Fruit fly (Drosophila melanogaster) whole organism, embryonic: ENCODE results near the gene BomT3.

Experiments used
- CG10565 ChIP-seq: fragments of 200-800 bp; sonication (Bioruptor generic); optimal IDR thresholded peaks from 3 replicates; lab custom pipeline; 2016; ENCODE audit warnings: missing biosample characterization, mild to moderate bottlenecking, missing genetic modification characterization
- CG11085 ChIP-seq: fragments of 200-800 bp; sonication (Bioruptor generic); IDR thresholded peaks from 2 replicates; pipeline ENCODE4 v1.3.6; 2022; ENCODE audit warnings: missing biosample characterization, missing genetic modification characterization
- CG12155 ChIP-seq: fragments of 200-800 bp; sonication (Bioruptor generic); optimal IDR thresholded peaks from 3 replicates; lab custom pipeline; 2016; ENCODE audit warnings: missing biosample characterization, missing genetic modification characterization
- CG12769 ChIP-seq: fragments of 200-800 bp; sonication (Bioruptor generic); optimal IDR thresholded peaks from 2 replicates; lab custom pipeline; 2019; ENCODE audit warnings: missing biosample characterization, mild to moderate bottlenecking, missing genetic modification characterization, moderate library complexity
- CG17186 ChIP-seq: fragments of 200-800 bp; sonication (Bioruptor generic); optimal IDR thresholded peaks from 3 replicates; lab custom pipeline; 2017; ENCODE audit warnings: missing biosample characterization, missing genetic modification reagents, missing genetic modification characterization
- CG17568 ChIP-seq: fragments of 200-800 bp; sonication (Bioruptor generic); optimal IDR thresholded peaks from 2 replicates; lab custom pipeline; 2018; ENCODE audit warnings: missing biosample characterization, mild to moderate bottlenecking, missing genetic modification characterization, moderate library complexity
- CG17612 ChIP-seq: fragments of 200-800 bp; sonication (Bioruptor generic); IDR thresholded peaks from 2 replicates; pipeline ENCODE4 v1.3.6; 2022; ENCODE audit warnings: missing biosample characterization, missing genetic modification characterization
- CG2889 ChIP-seq: fragments of 200-800 bp; sonication (Bioruptor generic); IDR thresholded peaks from 3 replicates; pipeline ENCODE4 v1.3.6; 2022; ENCODE audit warnings: missing biosample characterization, missing genetic modification characterization
- CG30020 ChIP-seq: fragments of 200-800 bp; optimal IDR thresholded peaks from 2 replicates; lab custom pipeline; 2019; ENCODE audit warnings: missing biosample characterization, mild to moderate bottlenecking, missing genetic modification characterization, moderate library complexity
- CG4707 ChIP-seq: fragments of 200-800 bp; sonication (Bioruptor generic); optimal IDR thresholded peaks from 2 replicates; lab custom pipeline; 2018; ENCODE audit warnings: missing biosample characterization, mild to moderate bottlenecking, missing genetic modification characterization, moderate library complexity
- CG6689 ChIP-seq: fragments of 200-800 bp; sonication (Bioruptor generic); IDR thresholded peaks from 2 replicates; pipeline ENCODE4 v1.3.6; 2022; ENCODE audit warnings: missing biosample characterization, missing genetic modification characterization
- CG7745 ChIP-seq: fragments of 200-800 bp; sonication (Bioruptor generic); optimal IDR thresholded peaks from 2 replicates; lab custom pipeline; 2018; ENCODE audit warnings: missing biosample characterization, mild to moderate bottlenecking, missing genetic modification characterization, moderate library complexity
- CG8359 ChIP-seq: fragments of 200-800 bp; sonication (Bioruptor generic); optimal IDR thresholded peaks from 2 replicates; lab custom pipeline; 2017; ENCODE audit warnings: missing biosample characterization, mild to moderate bottlenecking, missing genetic modification characterization, borderline replicate concordance
- CG9876 ChIP-seq: fragments of 200-800 bp; sonication (Bioruptor generic); optimal IDR thresholded peaks from 2 replicates; lab custom pipeline; 2016; ENCODE audit warnings: missing biosample characterization, missing genetic modification characterization
- Dbx ChIP-seq: fragments of 200-800 bp; sonication (Bioruptor generic); IDR thresholded peaks from 3 replicates; pipeline ENCODE4 v1.3.6; 2022; ENCODE audit warnings: missing biosample characterization, missing genetic modification characterization
- Deaf1 ChIP-seq: fragments of 200-800 bp; optimal IDR thresholded peaks from 3 replicates; lab custom pipeline; 2019; ENCODE audit warnings: missing biosample characterization, mild to moderate bottlenecking, missing genetic modification characterization, moderate library complexity
- Dip2 ChIP-seq: fragments of 200-800 bp; sonication (Bioruptor generic); IDR thresholded peaks from 2 replicates; pipeline ENCODE4 v1.3.6; 2022; ENCODE audit warnings: missing biosample characterization, missing genetic modification characterization
- Doc2 ChIP-seq: fragments of 200-800 bp; sonication (Bioruptor generic); IDR thresholded peaks from 2 replicates; pipeline ENCODE4 v1.3.6; 2022; ENCODE audit warnings: missing biosample characterization, missing genetic modification characterization
- E2f1 ChIP-seq: fragments of 200-800 bp; sonication (Bioruptor generic); IDR thresholded peaks from 2 replicates; pipeline ENCODE4 v1.3.6; 2022; ENCODE audit warnings: missing biosample characterization, missing genetic modification characterization
- Ets65A ChIP-seq: fragments of 200-800 bp; sonication (Bioruptor generic); peaks from one replicate; lab custom pipeline; 2016; ENCODE audit warnings: missing biosample characterization, missing genetic modification characterization
- Gug ChIP-seq: fragments of 200-800 bp; sonication (Bioruptor generic); IDR thresholded peaks from 4 replicates; pipeline ENCODE4 v1.3.6; 2022; ENCODE audit warnings: missing biosample characterization, missing genetic modification characterization
- Mrtf ChIP-seq: fragments of 200-800 bp; sonication (Bioruptor generic); IDR thresholded peaks from 3 replicates; pipeline ENCODE4 v1.3.6; 2022; ENCODE audit warnings: missing biosample characterization, missing genetic modification characterization
- Optix ChIP-seq: fragments of 200-800 bp; sonication (Bioruptor generic); IDR thresholded peaks from 3 replicates; pipeline ENCODE4 v1.3.6; 2022; ENCODE audit warnings: missing biosample characterization, missing genetic modification characterization
- Ssrp ChIP-seq: fragments of 200-800 bp; sonication (Bioruptor generic); optimal IDR thresholded peaks from 2 replicates; lab custom pipeline; 2018; ENCODE audit warnings: missing biosample characterization, mild to moderate bottlenecking, missing genetic modification characterization, moderate library complexity
- Trl ChIP-seq, 3 experiments: fragments of >200 bp in 2 of 3; fragments of 200-800 bp in 1 of 3; sonication (Bioruptor generic) in 1 of 3; optimal IDR thresholded peaks; 2 replicates in 1 of 3; 3 replicates in 2 of 3; lab custom pipeline; 2016 to 2017; ENCODE audit warnings: missing biosample characterization in 1 of 3, missing genetic modification characterization in 1 of 3
- bsh ChIP-seq, 2 experiments: fragments of 200-800 bp; sonication (Bioruptor generic); optimal IDR thresholded peaks; 2 replicates each; lab custom pipeline; 2017 to 2018; ENCODE audit warnings: mild to moderate bottlenecking in 2 of 2, missing biosample characterization in 2 of 2, missing genetic modification characterization in 2 of 2, moderate library complexity in 1 of 2
- chinmo ChIP-seq: fragments of 200-800 bp; sonication (Bioruptor generic); IDR thresholded peaks from 4 replicates; pipeline ENCODE4 v1.3.6; 2022; ENCODE audit warnings: missing biosample characterization, missing genetic modification characterization; ENCODE audit not compliant: partially characterized antibody
- chm ChIP-seq: fragments of 200-800 bp; sonication (Bioruptor generic); IDR thresholded peaks from 2 replicates; pipeline ENCODE4 v1.3.6; 2022; ENCODE audit warnings: missing biosample characterization, missing genetic modification characterization
- corto ChIP-seq: fragments of 200-800 bp; sonication (Bioruptor generic); optimal IDR thresholded peaks from 2 replicates; lab custom pipeline; 2016; ENCODE audit warnings: missing biosample characterization, mild to moderate bottlenecking, missing genetic modification characterization, moderate library complexity
- hbn ChIP-seq: fragments of 200-800 bp; sonication (Bioruptor generic); IDR thresholded peaks from 2 replicates; pipeline ENCODE4 v1.3.6; 2022; ENCODE audit warnings: missing biosample characterization, missing genetic modification characterization; ENCODE audit not compliant: partially characterized antibody
- her ChIP-seq: fragments of 200-800 bp; sonication (Bioruptor generic); optimal IDR thresholded peaks from 2 replicates; lab custom pipeline; 2016; ENCODE audit warnings: missing biosample characterization, missing genetic modification characterization
- nom ChIP-seq: fragments of 200-800 bp; sonication (Bioruptor generic); optimal IDR thresholded peaks from 2 replicates; lab custom pipeline; 2017; ENCODE audit warnings: missing biosample characterization, missing genetic modification characterization, mild to moderate bottlenecking, moderate library complexity, missing genetic modification reagents
- pros ChIP-seq: fragments of 200-800 bp; sonication (Bioruptor generic); optimal IDR thresholded peaks from 3 replicates; lab custom pipeline; 2019; ENCODE audit warnings: missing biosample characterization, mild to moderate bottlenecking, missing genetic modification characterization, moderate library complexity
- sim ChIP-seq: fragments of 200-800 bp; sonication (Bioruptor generic); IDR thresholded peaks from 2 replicates; pipeline ENCODE4 v1.3.6; 2022; ENCODE audit warnings: missing biosample characterization, missing genetic modification characterization
- slp2 ChIP-seq: fragments of 200-800 bp; sonication (Bioruptor generic); optimal IDR thresholded peaks from 2 replicates; lab custom pipeline; 2016; ENCODE audit warnings: missing biosample characterization, missing genetic modification characterization
- ssp ChIP-seq: fragments of 200-800 bp; sonication (Bioruptor generic); IDR thresholded peaks from 2 replicates; pipeline ENCODE4 v1.3.6; 2022; ENCODE audit warnings: missing biosample characterization, missing genetic modification characterization
- twi ChIP-seq: fragments of 200-800 bp; optimal IDR thresholded peaks from 2 replicates; lab custom pipeline; 2019; ENCODE audit warnings: missing biosample characterization, mild to moderate bottlenecking, missing genetic modification characterization, moderate library complexity

The BomT3 gene

DNA sequence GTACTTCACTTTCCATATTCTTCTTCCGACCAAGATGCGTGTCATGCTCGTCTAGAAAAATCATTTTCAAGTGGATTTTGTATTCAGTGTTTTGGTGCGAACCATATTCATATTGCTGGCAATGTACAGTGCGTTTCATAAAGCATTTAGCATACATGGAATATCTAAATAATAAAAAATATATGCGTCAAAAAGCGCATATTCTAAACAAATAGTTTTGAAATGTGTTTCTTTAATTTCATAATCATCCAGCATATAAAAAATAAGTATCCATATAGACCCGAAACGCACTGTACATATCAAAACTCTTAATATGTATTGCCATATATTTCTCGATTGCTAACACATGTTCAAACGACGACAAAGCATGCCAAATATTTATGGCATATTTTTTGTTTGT lies 35.0 kb upstream of the BomT3 start (continued):
- TF ChIP-seq CG17612 (GFP tag; lab: Robert Waterston, UW) (no peak), Optix (GFP tag; lab: Robert Waterston, UW) (no peak)

- TF ChIP-seq chm (GFP tag; lab: Robert Waterston, UW) (0 out of 2 replicates have a peak, but pooled peaks have one; percentile 35), Ets65A (GFP tag; lab: Kevin White, UChicago) (peak; percentile 47), chinmo (GFP tag; lab: Robert Waterston, UW) (0 out of 4 replicates have a peak, but pooled peaks have one; percentile 31), E2f1 (GFP tag; lab: Robert Waterston, UW) (0 out of 2 replicates have a peak, but pooled peaks have one; percentile 10), sim (GFP tag; lab: Robert Waterston, UW) (no peak), CG2889 (GFP tag; lab: Robert Waterston, UW) (no peak), Mrtf (GFP tag; lab: Robert Waterston, UW) (0 out of 3 replicates have a peak, but pooled peaks have one; percentile 16), her (no peak), CG6689 (GFP tag; lab: Robert Waterston, UW) (0 out of 2 replicates have a peak, but pooled peaks have one; percentile 11), CG12769 (peak; percentile 35)
Observed at dm6 chr3R:22119761-22120160, 33.6 kb upstream of the BomT3 start, which contains the start of gene CG42390. TSS of gene CG42390 (plus strand) at chr3R:22120061.

- TF ChIP-seq CG9876 (GFP tag; lab: Kevin White, UChicago) (no peak), corto (no peak), CG30020 (tag; lab: Kevin White, UChicago) (no peak), CG4707 (GFP tag; lab: Kevin White, UChicago) (no peak), slp2 (no peak), Dbx (no peak), CG8359 (GFP tag; lab: Kevin White, UChicago) (no peak), Deaf1 (tag; lab: Kevin White, UChicago) (no peak), CG7745 (tag; lab: Kevin White, UChicago) (no peak), ssp (GFP tag; lab: Robert Waterston, UW) (no peak), nom (GFP tag; lab: Kevin White, UChicago) (no peak), CG10565 (GFP tag; lab: Kevin White, UChicago) (no peak), CG17568 (GFP tag; lab: Kevin White, UChicago) (no peak), Ssrp (tag; lab: Kevin White, UChicago) (no peak), CG12155 (GFP tag; lab: Kevin White, UChicago) (no peak), bsh (GFP tag; optimal IDR thresholded peaks at IDR 0.05; lab: Kevin White, UChicago) (no peak), Trl (optimal IDR thresholded peaks at IDR 0.05; lab: Kevin White, UChicago) (no peak), Trl (GFP tag; optimal IDR thresholded peaks at IDR 0.05; lab: Kevin White, UChicago) (no peak), twi (tag; lab: Kevin White, UChicago) (no peak), Gug (GFP tag; lab: Robert Waterston, UW) (no peak)
- TF ChIP-seq, all 482 proteins: peak for 0
Observed at dm6 chr3R:22119354-22119753, 33.2 kb upstream of the BomT3 start, which contains the start of gene Ir94c. TSS of gene Ir94c (minus strand) at chr3R:22119454.

DNA sequence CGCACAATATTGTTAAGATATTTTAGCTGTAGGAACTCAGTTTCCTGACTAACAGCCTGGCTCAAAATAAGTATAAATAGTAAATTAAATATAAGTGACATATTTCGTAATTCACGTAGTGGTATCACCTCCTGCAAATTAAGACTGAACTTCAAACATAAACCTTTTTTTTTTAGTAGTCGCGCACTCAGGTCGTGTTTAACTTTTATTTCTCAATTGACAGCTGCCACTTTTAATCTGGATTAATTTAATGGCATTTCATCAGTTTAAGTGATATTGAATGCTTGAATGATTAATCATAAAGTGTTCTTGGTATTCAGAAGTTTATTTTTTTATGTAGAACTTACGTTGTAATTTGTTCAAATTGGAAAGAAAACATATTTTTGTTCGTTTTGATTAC lies 31.0 kb upstream of the BomT3 start, which contains the start of gene Ir94b:
TSS of gene Ir94b (minus strand) at position 101 of the 400 bp plus-strand sequence.
- no peak for TF ChIP-seq Dip2 (GFP tag; lab: Robert Waterston, UW)
- TF ChIP-seq CG17186 = no peak
- TF ChIP-seq pros (GFP tag; lab: Kevin White, UChicago) = no peak
- TF ChIP-seq CG2889 (GFP tag; lab: Robert Waterston, UW) = no peak
- TF ChIP-seq Doc2 (GFP tag; lab: Robert Waterston, UW) = no peak
- TF ChIP-seq CG11085 (GFP tag; lab: Robert Waterston, UW) = no peak
- no peak for TF ChIP-seq hbn (GFP tag; lab: Robert Waterston, UW)
